Worm (Caenorhabditis elegans) whole organism, L4/young adult: Measurements from ENCODE around the gene inx-5.

Experiments
- W03F9.2 ChIP-seq: fragments of 150-350 bp; optimal IDR thresholded peaks from 2 replicates; lab custom pipeline; 2014; ENCODE audit warnings: missing biosample characterization, missing genetic modification characterization
- dao-5 ChIP-seq: sonication (generic microtip); optimal IDR thresholded peaks from 2 replicates; lab custom pipeline; 2016; ENCODE audit warnings: missing genotype, missing genetic modification characterization, moderate library complexity, missing compliant biosample characterization
- him-1 ChIP-seq: sonication (generic microtip); optimal IDR thresholded peaks from 2 replicates; lab custom pipeline; 2016; ENCODE audit warnings: missing genotype, missing genetic modification reagents, missing genetic modification characterization, missing compliant biosample characterization

DNA sequence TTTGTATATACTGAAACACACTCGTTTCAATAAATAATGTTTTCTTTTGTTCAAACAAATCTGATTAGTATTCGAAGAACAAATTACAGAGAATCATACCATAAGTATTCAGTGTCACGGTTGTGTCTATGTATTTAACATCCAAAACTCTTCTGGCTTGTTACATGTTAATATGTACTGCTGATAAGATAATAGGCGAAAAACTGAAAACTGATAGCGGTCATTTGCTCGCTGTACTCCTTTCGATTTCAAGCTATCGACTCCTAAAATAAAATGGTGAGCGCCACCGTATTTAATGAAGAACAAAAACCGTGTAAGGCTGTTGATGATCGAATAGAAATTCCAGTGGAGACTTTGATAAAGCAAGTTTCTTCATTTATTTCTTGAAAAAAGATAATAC lies 21.2 kb upstream of the inx-5 start, which contains the start of gene R09F10.1:
- no peak for TF ChIP-seq him-1 (tag; lab: Kevin White, UChicago)
- no peak for TF ChIP-seq dao-5 (tag; lab: Kevin White, UChicago)
- TF ChIP-seq W03F9.2 (tag; lab: Kevin White, UChicago): no peak
